Fruit fly (Drosophila melanogaster) whole organism, embryonic: ENCODE results near the gene Rcd2.

Experiments used
- Antp ChIP-seq: fragments of 200-800 bp; sonication (Bioruptor generic); optimal IDR thresholded peaks from 3 replicates; lab custom pipeline; 2016; ENCODE audit warnings: missing biosample characterization, missing genetic modification characterization
- Awh ChIP-seq: fragments of 200-800 bp; sonication (Bioruptor generic); IDR thresholded peaks from 2 replicates; pipeline ENCODE4, ENCODE4 v1.3.6; 2022; ENCODE audit warnings: missing biosample characterization, missing genetic modification characterization
- B-H1 ChIP-seq: fragments of 200-800 bp; sonication (Bioruptor generic); IDR thresholded peaks from 3 replicates; pipeline ENCODE4 v1.3.6; 2022; ENCODE audit warnings: missing biosample characterization, missing genetic modification characterization
- B-H2 ChIP-seq: fragments of 200-800 bp; sonication (Bioruptor generic); optimal IDR thresholded peaks from 2 replicates; lab custom pipeline; 2018; ENCODE audit warnings: missing biosample characterization, mild to moderate bottlenecking, missing genetic modification characterization
- C15 ChIP-seq: fragments of 200-800 bp; sonication (Bioruptor generic); IDR thresholded peaks from 3 replicates; pipeline ENCODE4 v1.3.6; 2022; ENCODE audit warnings: missing biosample characterization, missing genetic modification characterization
- CG10209 ChIP-seq: fragments of 200-800 bp; sonication (Bioruptor generic); optimal IDR thresholded peaks from 3 replicates; lab custom pipeline; 2017; ENCODE audit warnings: missing biosample characterization, mild to moderate bottlenecking, missing genetic modification characterization, missing genetic modification reagents
- CG10462 ChIP-seq: fragments of 200-800 bp; sonication (Bioruptor generic); optimal IDR thresholded peaks from 2 replicates; lab custom pipeline; 2016; ENCODE audit warnings: missing biosample characterization, missing genetic modification characterization
- CG12219 ChIP-seq: fragments of 200-800 bp; sonication (Bioruptor generic); optimal IDR thresholded peaks from 3 replicates; lab custom pipeline; 2018; ENCODE audit warnings: missing biosample characterization, mild to moderate bottlenecking, missing genetic modification characterization
- CG12236 ChIP-seq: fragments of 200-800 bp; sonication (Bioruptor generic); optimal IDR thresholded peaks from 2 replicates; lab custom pipeline; 2016; ENCODE audit warnings: missing biosample characterization, missing genetic modification characterization
- CG12299 ChIP-seq: fragments of 200-800 bp; sonication (Bioruptor generic); optimal IDR thresholded peaks from 2 replicates; lab custom pipeline; 2018; ENCODE audit warnings: missing biosample characterization, mild to moderate bottlenecking, missing genetic modification characterization
- CG12744 ChIP-seq: fragments of 200-800 bp; sonication (Bioruptor generic); optimal IDR thresholded peaks from 2 replicates; lab custom pipeline; 2016; ENCODE audit warnings: missing biosample characterization, missing genetic modification characterization
- CG17328 ChIP-seq: fragments of 200-800 bp; sonication (Bioruptor generic); IDR thresholded peaks from 2 replicates; pipeline ENCODE4 v1.3.6; 2022; ENCODE audit warnings: missing biosample characterization, missing genetic modification characterization
- CG17385 ChIP-seq: fragments of 200-800 bp; sonication (Bioruptor generic); optimal IDR thresholded peaks from 3 replicates; lab custom pipeline; 2018; ENCODE audit warnings: missing biosample characterization, mild to moderate bottlenecking, missing genetic modification characterization
- CG17802 ChIP-seq: fragments of 200-800 bp; sonication (Bioruptor generic); optimal IDR thresholded peaks from 2 replicates; lab custom pipeline; 2018; ENCODE audit warnings: missing biosample characterization, mild to moderate bottlenecking, missing genetic modification characterization, moderate library complexity
- CG2199 ChIP-seq: fragments of 200-800 bp; sonication (Bioruptor generic); IDR thresholded peaks from 3 replicates; pipeline ENCODE4 v1.3.6; 2022; ENCODE audit warnings: missing biosample characterization, missing genetic modification characterization
- CG30431 ChIP-seq: fragments of 200-800 bp; sonication (Bioruptor generic); optimal IDR thresholded peaks from 2 replicates; lab custom pipeline; 2017; ENCODE audit warnings: missing biosample characterization, missing genetic modification characterization
- CG3065 ChIP-seq: fragments of 200-800 bp; sonication (Bioruptor generic); optimal IDR thresholded peaks from 2 replicates; lab custom pipeline; 2016; ENCODE audit warnings: missing biosample characterization, missing genetic modification characterization
- CG31388 ChIP-seq: fragments of 200-800 bp; sonication (Bioruptor generic); optimal IDR thresholded peaks from 2 replicates; lab custom pipeline; 2016; ENCODE audit warnings: missing biosample characterization, missing genetic modification characterization
- CG4730 ChIP-seq: fragments of 200-800 bp; sonication (Bioruptor generic); IDR thresholded peaks from 2 replicates; pipeline ENCODE4 v1.3.6; 2022; ENCODE audit warnings: missing biosample characterization, missing genetic modification characterization
- CG5180 ChIP-seq: fragments of 200-800 bp; sonication (Bioruptor generic); optimal IDR thresholded peaks from 3 replicates; lab custom pipeline; 2017; ENCODE audit warnings: missing biosample characterization, missing genetic modification characterization, mild to moderate bottlenecking, moderate library complexity, missing genetic modification reagents
- CG6654 ChIP-seq: fragments of 200-800 bp; sonication (Bioruptor generic); optimal IDR thresholded peaks from 2 replicates; lab custom pipeline; 2017; ENCODE audit warnings: missing biosample characterization, mild to moderate bottlenecking, missing genetic modification characterization
- CG8281 ChIP-seq: fragments of 200-800 bp; sonication (Bioruptor generic); optimal IDR thresholded peaks from 2 replicates; lab custom pipeline; 2018; ENCODE audit warnings: missing biosample characterization, mild to moderate bottlenecking, missing genetic modification characterization, moderate library complexity
- CG9932 ChIP-seq: fragments of 200-800 bp; sonication (Bioruptor generic); IDR thresholded peaks from 2 replicates; pipeline ENCODE4 v1.3.6; 2022; ENCODE audit warnings: missing biosample characterization, missing genetic modification characterization
- CTCF ChIP-seq: fragments of 200-800 bp; sonication (Bioruptor generic); optimal IDR thresholded peaks from 2 replicates; lab custom pipeline; 2017; ENCODE audit warnings: missing biosample characterization, mild to moderate bottlenecking, missing genetic modification characterization, moderate library complexity
- E2f2 ChIP-seq: fragments of 200-800 bp; sonication (Bioruptor generic); IDR thresholded peaks from 2 replicates; pipeline ENCODE4 v1.3.6; 2022; ENCODE audit warnings: missing biosample characterization, missing genetic modification characterization
- HLH54F ChIP-seq: fragments of 200-800 bp; sonication (Bioruptor generic); optimal IDR thresholded peaks from 3 replicates; lab custom pipeline; 2016; ENCODE audit warnings: missing biosample characterization, missing genetic modification characterization
- Hr39 ChIP-seq: fragments of >200 bp; optimal IDR thresholded peaks from 2 replicates; lab custom pipeline; 2017
- Hr78 ChIP-seq, 2 experiments: fragments of 200-800 bp in 1 of 2; fragments of >200 bp in 1 of 2; sonication (Bioruptor generic) in 1 of 2; optimal IDR thresholded peaks; 2 replicates each; lab custom pipeline; 2017 to 2019; ENCODE audit warnings: missing biosample characterization in 2 of 2, missing genetic modification characterization in 2 of 2, mild to moderate bottlenecking in 1 of 2, moderate library complexity in 1 of 2
- Max ChIP-seq: fragments of 200-800 bp; sonication (Bioruptor generic); optimal IDR thresholded peaks from 2 replicates; lab custom pipeline; 2016; ENCODE audit warnings: missing biosample characterization, mild to moderate bottlenecking, missing genetic modification characterization
- Mes4 ChIP-seq: fragments of 200-800 bp; sonication (Bioruptor generic); optimal IDR thresholded peaks from 2 replicates; lab custom pipeline; 2016; ENCODE audit warnings: missing biosample characterization, missing genetic modification characterization
- Mrtf ChIP-seq: fragments of 200-800 bp; sonication (Bioruptor generic); IDR thresholded peaks from 3 replicates; pipeline ENCODE4 v1.3.6; 2022; ENCODE audit warnings: missing biosample characterization, missing genetic modification characterization
- Six4 ChIP-seq: fragments of 200-800 bp; sonication (Bioruptor generic); optimal IDR thresholded peaks from 2 replicates; lab custom pipeline; 2016; ENCODE audit warnings: missing biosample characterization, missing genetic modification characterization
- Vsx1 ChIP-seq: fragments of 200-800 bp; sonication (Bioruptor generic); optimal IDR thresholded peaks from 2 replicates; lab custom pipeline; 2017; ENCODE audit warnings: missing biosample characterization, mild to moderate bottlenecking, missing genetic modification characterization, missing genetic modification reagents
- ash1 ChIP-seq: fragments of 200-800 bp; sonication (Bioruptor generic); optimal IDR thresholded peaks from 2 replicates; lab custom pipeline; 2018; ENCODE audit warnings: missing biosample characterization, mild to moderate bottlenecking, missing genetic modification characterization
- bsh ChIP-seq, 2 experiments: fragments of 200-800 bp; sonication (Bioruptor generic); optimal IDR thresholded peaks; 2 replicates each; lab custom pipeline; 2017 to 2018; ENCODE audit warnings: mild to moderate bottlenecking in 2 of 2, missing biosample characterization in 2 of 2, missing genetic modification characterization in 2 of 2, moderate library complexity in 1 of 2
- dmrt99B ChIP-seq: fragments of 200-800 bp; sonication (Bioruptor generic); optimal IDR thresholded peaks from 2 replicates; lab custom pipeline; 2018; ENCODE audit warnings: missing biosample characterization, mild to moderate bottlenecking, missing genetic modification characterization, moderate library complexity
- ems ChIP-seq: fragments of 200-800 bp; sonication (Bioruptor generic); optimal IDR thresholded peaks from 3 replicates; lab custom pipeline; 2016; ENCODE audit warnings: missing biosample characterization, missing genetic modification characterization
- gcm ChIP-seq: fragments of 200-800 bp; sonication (Bioruptor generic); optimal IDR thresholded peaks from 2 replicates; lab custom pipeline; 2019; ENCODE audit warnings: missing biosample characterization, mild to moderate bottlenecking, missing genetic modification characterization, moderate library complexity
- grn ChIP-seq: fragments of 200-800 bp; sonication (Bioruptor generic); optimal IDR thresholded peaks from 3 replicates; lab custom pipeline; 2017; ENCODE audit warnings: missing biosample characterization, missing genetic modification characterization
- ind ChIP-seq: fragments of 200-800 bp; sonication (Bioruptor generic); optimal IDR thresholded peaks from 3 replicates; lab custom pipeline; 2016; ENCODE audit warnings: missing biosample characterization, missing genetic modification characterization
- kay ChIP-seq: fragments of 200-800 bp; sonication (Bioruptor generic); optimal IDR thresholded peaks from 2 replicates; lab custom pipeline; 2016; ENCODE audit warnings: missing biosample characterization, missing genetic modification characterization
- klu ChIP-seq: fragments of 200-800 bp; sonication (Bioruptor generic); IDR thresholded peaks from 2 replicates; pipeline ENCODE4 v1.3.6; 2022; ENCODE audit warnings: missing biosample characterization, missing genetic modification characterization
- lab ChIP-seq: fragments of 200-800 bp; sonication (Bioruptor generic); optimal IDR thresholded peaks from 3 replicates; lab custom pipeline; 2017; ENCODE audit warnings: missing biosample characterization, missing genetic modification characterization, mild to moderate bottlenecking, moderate library complexity, missing genetic modification reagents
- lbe ChIP-seq: fragments of 200-800 bp; sonication (Bioruptor generic); optimal IDR thresholded peaks from 2 replicates; lab custom pipeline; 2016; ENCODE audit warnings: missing biosample characterization, mild to moderate bottlenecking, missing genetic modification characterization
- lov ChIP-seq, 2 experiments: fragments of 200-800 bp in 1 of 2; fragments of >200 bp in 1 of 2; sonication (Bioruptor generic) in 1 of 2; IDR thresholded peaks in 1 of 2; optimal IDR thresholded peaks in 1 of 2; 2 replicates in 1 of 2; 3 replicates in 1 of 2; pipeline versions ENCODE4 v1.3.6 to Lab custom; 2017 to 2022; ENCODE audit warnings: missing biosample characterization in 1 of 2, missing genetic modification characterization in 1 of 2
- nerfin-1 ChIP-seq: fragments of 200-800 bp; sonication (Bioruptor generic); optimal IDR thresholded peaks from 3 replicates; lab custom pipeline; 2019; ENCODE audit warnings: missing biosample characterization, mild to moderate bottlenecking, missing genetic modification characterization, moderate library complexity
- pb ChIP-seq: fragments of 200-800 bp; sonication (Bioruptor generic); optimal IDR thresholded peaks from 3 replicates; lab custom pipeline; 2016; ENCODE audit warnings: missing biosample characterization, missing genetic modification characterization
- sens-2 ChIP-seq: fragments of 200-800 bp; sonication (Bioruptor generic); IDR thresholded peaks from 2 replicates; pipeline ENCODE4 v1.3.6; 2022; ENCODE audit warnings: missing biosample characterization, missing genetic modification characterization
- sug ChIP-seq: fragments of 200-800 bp; optimal IDR thresholded peaks from 2 replicates; lab custom pipeline; 2019; ENCODE audit warnings: missing biosample characterization, mild to moderate bottlenecking, missing genetic modification characterization, moderate library complexity
- unc-4 ChIP-seq: fragments of 200-800 bp; sonication (Bioruptor generic); IDR thresholded peaks from 2 replicates; pipeline ENCODE4 v1.3.6; 2022; ENCODE audit warnings: missing biosample characterization, missing genetic modification characterization; ENCODE audit not compliant: partially characterized antibody

The Rcd2 gene

dm6 chr3L:20508136-20508635 lies 32.0 kb downstream of the Rcd2 start (continued):
- TF ChIP-seq CG12744 (GFP tag; lab: Kevin White, UChicago) (peak; percentile 92), klu (GFP tag; lab: Robert Waterston, UW) (peak; percentile 92), CG12219 (GFP tag; lab: Kevin White, UChicago) (peak; percentile 83), Hr78 (GFP tag; optimal IDR thresholded peaks at IDR 0.05; lab: Kevin White, UChicago) (peak in 1 of 2 experiments; percentile 58), CG4730 (peak; percentile 87), B-H1 (GFP tag; lab: Robert Waterston, UW) (peak; percentile 84), lov (optimal IDR thresholded peaks at IDR 0.05; lab: Kevin White, UChicago) (no peak), lov (GFP tag; IDR thresholded peaks at IDR 0.05; lab: Robert Waterston, UW) (peak; percentile 90), CG3065 (GFP tag; lab: Kevin White, UChicago) (peak; percentile 73), CG12299 (tag; lab: Kevin White, UChicago) (peak; percentile 77), CG17385 (GFP tag; lab: Kevin White, UChicago) (peak; percentile 83), CG12236 (GFP tag; lab: Kevin White, UChicago) (peak; percentile 40), CG17328 (GFP tag; lab: Robert Waterston, UW) (peak; percentile 83), sens-2 (GFP tag; lab: Robert Waterston, UW) (peak; percentile 79), Mrtf (GFP tag; lab: Robert Waterston, UW) (no peak; the same call in 2 of the 3 replicates), C15 (peak; percentile 92), CG10209 (GFP tag; lab: Kevin White, UChicago) (peak; percentile 94), CG2199 (peak; percentile 84; the same call in 2 of the 3 replicates), kay (GFP tag; lab: Kevin White, UChicago) (peak; percentile 95), Six4 (peak; percentile 89), nerfin-1 (tag; lab: Kevin White, UChicago) (peak; percentile 85), CG6654 (peak; percentile 75), gcm (GFP tag; lab: Kevin White, UChicago) (peak; percentile 68), ash1 (GFP tag; lab: Kevin White, UChicago) (peak; percentile 81), ind (peak; percentile 96), E2f2 (peak; percentile 65; the same call in 1 of the 2 replicates), Vsx1 (GFP tag; lab: Kevin White, UChicago) (peak; percentile 81), ems (GFP tag; lab: Kevin White, UChicago) (peak; percentile 92), CG10462 (peak; percentile 80), Hr39 (lab: Kevin White, UChicago) (no peak), CG5180 (GFP tag; lab: Kevin White, UChicago) (peak; percentile 82), CTCF (GFP tag; lab: Kevin White, UChicago) (peak; percentile 34), Mes4 (peak; percentile 77), lbe (GFP tag; lab: Kevin White, UChicago) (peak; percentile 81), HLH54F (GFP tag; lab: Kevin White, UChicago) (peak; percentile 96), B-H2 (GFP tag; lab: Kevin White, UChicago) (peak; percentile 96), dmrt99B (peak; percentile 93), CG31388 (peak; percentile 85), CG9932 (peak; percentile 98), bsh (GFP tag; optimal IDR thresholded peaks at IDR 0.05; lab: Kevin White, UChicago) (peak; percentile 71 to 86), CG30431 (GFP tag; lab: Kevin White, UChicago) (peak; percentile 75), unc-4 (GFP tag; lab: Robert Waterston, UW) (peak; percentile 39; the same call in 1 of the 2 replicates), Antp (GFP tag; lab: Kevin White, UChicago) (peak; percentile 89), Awh (GFP tag; lab: Robert Waterston, UW) (peak; percentile 82), Max (GFP tag; lab: Kevin White, UChicago) (peak; percentile 91), lab (GFP tag; lab: Kevin White, UChicago) (peak; percentile 98), grn (GFP tag; lab: Kevin White, UChicago) (peak; percentile 65), CG8281 (peak; percentile 76), CG17802 (tag; lab: Kevin White, UChicago) (peak; percentile 64), pb (GFP tag; lab: Kevin White, UChicago) (peak; percentile 78), sug (tag; lab: Kevin White, UChicago) (peak; percentile 92)
